Worm (Caenorhabditis elegans) whole organism, L4 larva: Measurements from ENCODE around the gene toh-1.

Experiments
- aly-2 ChIP-seq: sonication (generic microtip); optimal IDR thresholded peaks from 2 replicates; lab custom pipeline; 2018; ENCODE audit warnings: missing biosample characterization, missing genetic modification characterization
- egl-27 ChIP-seq: sonication (generic microtip); optimal IDR thresholded peaks from 3 replicates; lab custom pipeline; 2017; ENCODE audit warnings: missing biosample characterization, missing genetic modification reagents, missing genetic modification characterization

DNA sequence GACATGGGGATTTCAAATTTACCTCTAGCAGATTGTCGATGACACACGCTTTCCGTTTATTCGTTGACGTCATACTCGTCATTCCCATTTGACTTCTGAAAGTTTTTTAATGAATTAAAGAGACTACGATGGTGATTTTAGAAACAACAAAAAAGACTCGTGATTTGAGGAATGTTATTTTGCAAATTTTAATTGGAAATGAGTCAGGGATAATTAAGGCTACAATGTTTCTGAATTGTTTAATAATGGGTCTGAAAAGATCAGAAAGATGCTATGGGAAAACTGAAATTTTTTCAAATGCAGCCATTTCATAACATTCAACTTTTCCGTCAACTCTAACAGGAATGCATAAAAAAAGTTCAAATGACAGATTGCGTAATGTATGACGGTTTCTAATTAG, 43.4 kb downstream of the toh-1 start, which contains the start of gene C44F1.1:
- TF ChIP-seq egl-27 (tag; lab: Kevin White, UChicago) (no peak), aly-2 (no peak)
